Worm (Caenorhabditis elegans) whole organism, midembryonic: ENCODE data around the gene rabr-3.

Source experiments
- T22C8.4 ChIP-seq: fragments of 200-800 bp; sonication (Bioruptor generic); IDR thresholded peaks from 2 replicates; pipeline ENCODE4 v1.3.6; 2022; ENCODE audit warnings: missing genetic modification characterization, missing compliant biosample characterization
- cog-1 ChIP-seq: sonication (generic microtip); optimal IDR thresholded peaks from 2 replicates; lab custom pipeline; 2016; ENCODE audit warnings: missing genetic modification characterization, missing compliant biosample characterization
- flt-1 ChIP-seq: fragments of 200-800 bp; sonication (Bioruptor generic); IDR thresholded peaks from 2 replicates; pipeline ENCODE4 v1.3.6; 2022; ENCODE audit warnings: missing genetic modification characterization, missing compliant biosample characterization
- med-1 ChIP-seq: sonication (generic microtip); optimal IDR thresholded peaks from 2 replicates; lab custom pipeline; 2017; ENCODE audit warnings: missing genetic modification characterization, mild to moderate bottlenecking, missing compliant biosample characterization, antibody characterized with exemption, missing genetic modification reagents; ENCODE audit not compliant: insufficient read depth
- ref-1 ChIP-seq: fragments of 200-800 bp; sonication (Bioruptor generic); conservative IDR thresholded peaks from 2 replicates; pipeline ENCODE4 v1.3.6; 2022; ENCODE audit warnings: missing genetic modification reagents, missing genetic modification characterization, missing compliant biosample characterization
- tab-1 ChIP-seq: fragments of 200-800 bp; sonication (Bioruptor generic); IDR thresholded peaks from 2 replicates; pipeline ENCODE4 v1.3.6; 2022; ENCODE audit warnings: missing genetic modification characterization, missing compliant biosample characterization
- ztf-23 ChIP-seq: fragments of 200-800 bp; sonication (Bioruptor generic); IDR thresholded peaks from 2 replicates; pipeline ENCODE4 v1.3.6; 2022; ENCODE audit warnings: missing genetic modification reagents, missing genetic modification characterization, missing compliant biosample characterization
- ztf-29 ChIP-seq: fragments of 200-800 bp; sonication (Bioruptor generic); IDR thresholded peaks from 2 replicates; pipeline ENCODE4 v1.3.6; 2022; ENCODE audit warnings: missing genetic modification reagents, missing genetic modification characterization, missing compliant biosample characterization

DNA sequence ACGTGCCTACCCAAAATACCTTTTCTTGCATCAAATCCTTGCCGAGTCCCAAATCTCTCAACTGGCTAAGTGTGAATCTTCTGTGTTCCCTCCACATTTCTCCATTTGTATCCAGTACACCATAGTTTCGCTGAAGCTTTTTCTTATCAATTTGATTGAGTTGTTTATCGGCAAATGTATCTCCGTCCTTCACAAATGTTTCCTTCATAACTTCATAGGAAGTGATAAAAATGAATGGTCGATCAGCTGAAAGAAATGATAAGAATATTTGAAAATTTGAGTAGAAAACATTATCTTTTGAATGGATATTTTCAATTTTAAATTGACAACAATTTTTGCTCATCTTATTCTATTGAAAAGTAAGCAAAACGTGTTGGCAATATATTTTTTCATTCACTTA is 20.3 kb upstream of the rabr-3 start:
- no peak for TF ChIP-seq ztf-23 (GFP tag; lab: Robert Waterston, UW)
- no peak for TF ChIP-seq tab-1 (GFP tag; lab: Robert Waterston, UW)
- TF ChIP-seq ref-1 (GFP tag; lab: Robert Waterston, UW) = no peak
- TF ChIP-seq flt-1 = no peak
- TF ChIP-seq T22C8.4 (GFP tag; lab: Robert Waterston, UW) = no peak
- TF ChIP-seq cog-1 (tag; lab: Kevin White, UChicago) = no peak
- TF ChIP-seq ztf-29 (GFP tag; lab: Robert Waterston, UW) = no peak
- TF ChIP-seq med-1 = no peak
